Worm (Caenorhabditis elegans): ENCODE results near the gene lido-11.

DNA sequence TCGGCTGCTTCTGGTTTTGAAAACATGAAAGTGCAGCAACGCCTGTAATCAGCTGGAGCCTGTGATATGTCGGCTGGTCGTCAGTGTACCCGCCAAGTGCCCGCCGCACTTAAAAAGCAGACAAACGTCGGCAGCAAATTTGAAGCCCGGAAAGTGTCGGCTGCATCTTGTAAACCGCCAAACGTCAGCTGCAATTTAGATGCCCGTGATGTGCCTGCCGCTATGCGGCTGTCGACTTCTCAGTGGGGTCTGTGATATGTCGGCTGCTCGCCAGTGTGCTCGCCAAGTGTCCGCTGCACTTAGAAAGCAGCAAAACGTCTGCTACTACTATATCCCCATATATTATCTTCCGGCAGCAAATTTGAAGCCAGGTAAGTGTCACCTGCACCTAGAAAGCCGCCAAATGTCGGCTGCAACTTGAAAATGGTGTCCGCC lies 16.6 kb upstream of the lido-11 start:
- TF ChIP-seq nhr-90 (tag; optimal IDR thresholded peaks at IDR 0.05; ENCODE audit: poor library complexity) (no peak), snpc-4 (tag; optimal IDR thresholded peaks at IDR 0.05) (peak; percentile 2), hlh-4 (tag; optimal IDR thresholded peaks at IDR 0.05) (no peak), Y116A8C.19 (tag; optimal IDR thresholded peaks at IDR 0.05; ENCODE audit: borderline replicate concordance) (no peak), ama-1 (optimal IDR thresholded peaks at IDR 0.05) (no peak), ces-1 (GFP tag; optimal IDR thresholded peaks at IDR 0.05) (no peak), rnt-1 (tag; optimal IDR thresholded peaks at IDR 0.05) (no peak), aly-2 (tag; optimal IDR thresholded peaks at IDR 0.05) (no peak), lin-39 (tag; optimal IDR thresholded peaks at IDR 0.05) (no peak), nhr-11 (tag; optimal IDR thresholded peaks at IDR 0.05) (no peak), unc-62 (GFP tag; optimal IDR thresholded peaks at IDR 0.05) (no peak), alr-1 (tag; optimal IDR thresholded peaks at IDR 0.05; ENCODE audit: borderline replicate concordance) (no peak)

Measured in whole organism, L1 larva.